Fruit fly (Drosophila melanogaster): ENCODE data around the gene CG14153.

The CG14153 gene

DNA sequence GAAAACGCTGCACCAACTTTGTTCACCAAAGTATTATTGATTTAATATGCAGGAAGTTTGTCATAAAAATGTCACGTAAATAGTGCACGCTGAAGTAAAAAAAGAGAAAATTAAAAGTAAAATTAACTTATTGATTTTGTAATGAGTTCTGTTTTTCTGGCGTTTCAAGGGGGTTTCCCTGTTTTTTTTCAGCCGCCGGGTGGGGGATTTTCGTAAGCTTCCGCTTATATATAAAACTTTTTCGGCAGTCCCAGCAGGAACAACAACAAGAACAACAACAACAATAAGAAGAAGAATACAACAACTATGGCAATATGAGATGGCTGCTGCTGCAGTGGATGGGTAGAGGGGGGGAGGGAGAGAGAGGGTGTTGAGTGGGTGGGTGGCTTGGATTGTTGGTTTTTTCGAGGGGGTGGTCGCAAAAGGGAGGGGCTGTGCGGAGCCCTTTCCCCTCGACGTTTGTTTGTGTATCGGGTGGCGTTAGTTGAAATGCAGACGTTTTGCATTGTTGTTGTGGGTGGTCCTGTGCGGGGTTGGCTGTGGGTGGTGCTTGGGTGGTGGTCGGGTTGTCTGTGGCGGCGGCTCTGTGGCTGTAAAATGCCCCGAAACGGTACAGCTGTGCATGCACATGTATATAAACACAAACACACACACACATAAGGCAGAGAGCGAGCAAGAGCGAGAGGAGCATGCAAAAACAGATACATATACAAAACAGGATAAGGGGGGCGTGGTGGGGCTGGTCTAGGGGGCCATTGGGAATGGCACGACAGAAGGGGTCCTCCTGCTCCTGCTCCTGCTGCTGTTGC is 26.5 kb downstream of the CG14153 start:
- TF ChIP-seq CTCF (optimal IDR thresholded peaks at IDR 0.05): no peak
- no peak for TF ChIP-seq CG8478 (optimal IDR thresholded peaks at IDR 0.05)

dm6 chr3L:10672540-10672939 is 29.2 kb downstream of the CG14153 start:
- TF ChIP-seq CG8478 (optimal IDR thresholded peaks at IDR 0.05) (no peak), CTCF (optimal IDR thresholded peaks at IDR 0.05) (no peak)

DNA sequence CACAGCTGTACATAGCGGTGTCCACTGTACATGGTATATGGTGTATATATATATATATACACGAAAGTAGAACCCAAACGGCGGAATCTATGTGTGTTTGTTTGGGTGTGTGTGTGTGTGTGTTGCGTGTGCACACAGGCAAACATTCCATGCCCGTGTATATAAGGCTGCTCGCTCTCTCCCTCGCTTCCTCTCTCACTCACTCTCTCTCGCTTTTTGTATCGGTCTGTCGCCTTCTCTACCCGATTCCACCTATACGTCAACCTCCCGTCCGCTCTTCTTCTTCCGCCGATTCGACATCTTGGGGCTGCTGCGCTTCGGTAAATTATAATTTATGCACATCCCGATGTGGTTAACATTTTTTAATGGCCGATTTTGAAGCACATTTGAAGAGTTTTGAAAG is 30.8 kb downstream of the CG14153 start:
- no peak for TF ChIP-seq CG8478 (optimal IDR thresholded peaks at IDR 0.05)
- no peak for TF ChIP-seq CTCF (optimal IDR thresholded peaks at IDR 0.05)

DNA sequence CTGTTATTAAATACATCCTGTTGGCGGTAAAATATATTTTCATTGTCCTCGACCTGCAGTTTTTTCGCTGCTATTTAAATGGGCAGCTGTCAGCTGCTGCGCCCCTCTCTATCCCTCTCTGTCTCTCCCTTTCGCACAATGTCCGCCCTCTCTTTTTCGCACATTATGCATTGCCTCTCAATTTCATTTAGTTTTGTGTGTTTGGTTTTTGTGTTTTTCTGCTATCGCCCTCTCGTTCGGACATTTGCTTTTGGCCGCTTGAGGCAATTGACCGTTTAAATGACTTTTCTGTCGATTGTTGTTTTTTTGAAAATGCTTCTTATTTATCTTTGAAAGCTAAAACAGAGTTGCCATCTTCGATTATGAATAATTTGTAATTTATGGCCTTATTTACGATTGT is 31.6 kb downstream of the CG14153 start:
- TF ChIP-seq CTCF (optimal IDR thresholded peaks at IDR 0.05): no peak
- no peak for TF ChIP-seq CG8478 (optimal IDR thresholded peaks at IDR 0.05)

dm6 chr3L:10675635-10676393 is 32.5 kb downstream of the CG14153 start:
- TF ChIP-seq CTCF (optimal IDR thresholded peaks at IDR 0.05) (no peak), CG8478 (optimal IDR thresholded peaks at IDR 0.05) (no peak)

- no peak for TF ChIP-seq CTCF (optimal IDR thresholded peaks at IDR 0.05)
- no peak for TF ChIP-seq CG8478 (optimal IDR thresholded peaks at IDR 0.05)
Observed at dm6 chr3L:10677816-10678215, 34.5 kb downstream of the CG14153 start.

- TF ChIP-seq CTCF (optimal IDR thresholded peaks at IDR 0.05) (no peak), CG8478 (optimal IDR thresholded peaks at IDR 0.05) (no peak)
Observed at dm6 chr3L:10678545-10679067, 35.3 kb downstream of the CG14153 start.

- no peak for TF ChIP-seq CTCF (optimal IDR thresholded peaks at IDR 0.05)
- TF ChIP-seq CG8478 (optimal IDR thresholded peaks at IDR 0.05): no peak
Observed at dm6 chr3L:10679711-10680154, 36.4 kb downstream of the CG14153 start.

DNA sequence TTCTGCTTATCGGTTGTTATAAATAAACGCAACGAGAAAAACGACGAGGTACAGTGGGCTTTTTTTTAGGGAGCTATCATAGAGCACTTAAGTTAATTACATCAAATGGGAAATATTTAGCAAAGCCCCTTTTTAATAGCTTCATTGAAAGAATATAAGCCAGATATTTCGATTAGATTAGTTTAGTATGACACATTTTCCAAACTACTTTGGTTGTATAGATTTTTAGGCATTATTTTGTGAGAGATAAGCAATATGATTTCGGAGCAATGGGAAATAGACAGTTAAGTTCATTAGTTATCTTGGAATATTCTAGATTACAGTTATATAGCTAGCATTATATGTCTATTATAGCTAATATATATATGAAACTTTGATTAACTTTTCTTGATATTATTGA is 36.8 kb downstream of the CG14153 start:
- no peak for TF ChIP-seq CTCF (optimal IDR thresholded peaks at IDR 0.05)
- no peak for TF ChIP-seq CG8478 (optimal IDR thresholded peaks at IDR 0.05)

- TF ChIP-seq CG8478 (optimal IDR thresholded peaks at IDR 0.05) (no peak), CTCF (optimal IDR thresholded peaks at IDR 0.05) (no peak)
Observed at dm6 chr3L:10680728-10681306, 37.5 kb downstream of the CG14153 start.

dm6 chr3L:10681814-10682213 is 38.5 kb downstream of the CG14153 start:
- no peak for TF ChIP-seq CTCF (optimal IDR thresholded peaks at IDR 0.05)
- TF ChIP-seq CG8478 (optimal IDR thresholded peaks at IDR 0.05): no peak

dm6 chr3L:10682725-10683367 is 39.5 kb downstream of the CG14153 start:
- no peak for TF ChIP-seq CG8478 (optimal IDR thresholded peaks at IDR 0.05)
- TF ChIP-seq CTCF (optimal IDR thresholded peaks at IDR 0.05): no peak

- TF ChIP-seq CTCF (optimal IDR thresholded peaks at IDR 0.05) (no peak), CG8478 (optimal IDR thresholded peaks at IDR 0.05) (no peak)
Observed at dm6 chr3L:10683899-10684340, 40.6 kb downstream of the CG14153 start.

DNA sequence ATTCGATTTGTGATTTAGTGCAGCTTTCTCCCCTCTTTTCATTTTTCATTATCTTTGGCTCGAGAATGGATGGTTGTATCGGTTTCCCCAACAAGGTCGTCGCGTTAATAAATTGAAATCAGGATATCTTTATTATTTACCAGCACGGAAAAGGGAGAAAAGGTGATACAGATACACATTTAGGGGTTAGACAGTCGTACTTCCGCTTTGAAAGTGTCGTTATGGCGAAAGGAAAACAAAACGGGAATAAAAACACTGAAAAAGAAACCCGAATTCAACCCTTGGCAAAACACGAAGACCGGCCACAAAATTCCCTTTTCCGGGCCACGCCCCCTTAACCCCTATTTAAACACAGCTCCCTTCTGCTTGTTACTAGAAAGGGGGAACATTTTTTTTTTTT is 41.2 kb downstream of the CG14153 start:
- TF ChIP-seq CG8478 (optimal IDR thresholded peaks at IDR 0.05) (no peak), CTCF (optimal IDR thresholded peaks at IDR 0.05) (no peak)

- TF ChIP-seq CTCF (optimal IDR thresholded peaks at IDR 0.05): no peak
- no peak for TF ChIP-seq CG8478 (optimal IDR thresholded peaks at IDR 0.05)
Observed at dm6 chr3L:10686625-10687024, 43.3 kb downstream of the CG14153 start.

All from S2 (cell line).